Fruit fly (Drosophila melanogaster) whole organism, embryonic: Measurements from ENCODE around the gene cno.
A peak's percentile ranks its signal among the peaks of the same experiment; 100 is the strongest.

Experiments
- ATbp ChIP-seq: fragments of 200-800 bp; sonication (Bioruptor generic); optimal IDR thresholded peaks from 2 replicates; lab custom pipeline; 2017; ENCODE audit warnings: missing biosample characterization, mild to moderate bottlenecking, missing genetic modification characterization, missing genetic modification reagents
- Atf-2 ChIP-seq: fragments of 200-800 bp; sonication (Bioruptor generic); optimal IDR thresholded peaks from 2 replicates; lab custom pipeline; 2016; ENCODE audit warnings: missing biosample characterization, missing genetic modification characterization
- C15 ChIP-seq: fragments of 200-800 bp; sonication (Bioruptor generic); IDR thresholded peaks from 3 replicates; pipeline ENCODE4 v1.3.6; 2022; ENCODE audit warnings: missing biosample characterization, missing genetic modification characterization
- CG1024 ChIP-seq: fragments of 200-800 bp; sonication (Bioruptor generic); IDR thresholded peaks from 2 replicates; pipeline ENCODE4 v1.3.6; 2022; ENCODE audit warnings: missing biosample characterization, missing genetic modification characterization
- CG11696 ChIP-seq: fragments of 200-800 bp; sonication (Bioruptor generic); IDR thresholded peaks from 2 replicates; pipeline ENCODE4 v1.3.6; 2022; ENCODE audit warnings: missing biosample characterization, missing genetic modification characterization
- CG12236 ChIP-seq: fragments of 200-800 bp; sonication (Bioruptor generic); optimal IDR thresholded peaks from 2 replicates; lab custom pipeline; 2016; ENCODE audit warnings: missing biosample characterization, missing genetic modification characterization
- CG12769 ChIP-seq: fragments of 200-800 bp; sonication (Bioruptor generic); optimal IDR thresholded peaks from 2 replicates; lab custom pipeline; 2019; ENCODE audit warnings: missing biosample characterization, mild to moderate bottlenecking, missing genetic modification characterization, moderate library complexity
- CG14441 ChIP-seq: fragments of 200-800 bp; sonication (Bioruptor generic); IDR thresholded peaks from 2 replicates; pipeline ENCODE4 v1.3.6; 2022; ENCODE audit warnings: missing biosample characterization, missing genetic modification characterization
- CG18599 ChIP-seq: fragments of 200-800 bp; sonication (Bioruptor generic); optimal IDR thresholded peaks from 3 replicates; lab custom pipeline; 2017; ENCODE audit warnings: missing biosample characterization, missing genetic modification characterization, mild to moderate bottlenecking, moderate library complexity, missing genetic modification reagents
- CG2129 ChIP-seq: fragments of 200-800 bp; sonication (Bioruptor generic); IDR thresholded peaks from 2 replicates; pipeline ENCODE4 v1.3.6; 2022; ENCODE audit warnings: missing biosample characterization, missing genetic modification characterization; ENCODE audit not compliant: partially characterized antibody
- CG31365 ChIP-seq: fragments of 200-800 bp; sonication (Bioruptor generic); optimal IDR thresholded peaks from 2 replicates; lab custom pipeline; 2018; ENCODE audit warnings: missing biosample characterization, mild to moderate bottlenecking, missing genetic modification characterization
- CG3995 ChIP-seq: fragments of 200-800 bp; sonication (Bioruptor generic); optimal IDR thresholded peaks from 3 replicates; lab custom pipeline; 2016; ENCODE audit warnings: missing biosample characterization, missing genetic modification characterization
- CG4328 ChIP-seq: fragments of 200-800 bp; sonication (Bioruptor generic); optimal IDR thresholded peaks from 3 replicates; lab custom pipeline; 2017; ENCODE audit warnings: missing biosample characterization, missing genetic modification reagents, missing genetic modification characterization
- CG4707 ChIP-seq: fragments of 200-800 bp; sonication (Bioruptor generic); optimal IDR thresholded peaks from 2 replicates; lab custom pipeline; 2018; ENCODE audit warnings: missing biosample characterization, mild to moderate bottlenecking, missing genetic modification characterization, moderate library complexity
- CG7357 ChIP-seq: fragments of 200-800 bp; sonication (Bioruptor generic); IDR thresholded peaks from 3 replicates; pipeline ENCODE4 v1.3.6; 2022; ENCODE audit warnings: missing biosample characterization, missing genetic modification characterization
- CG7372 ChIP-seq: fragments of 200-800 bp; sonication (Bioruptor generic); IDR thresholded peaks from 2 replicates; pipeline ENCODE4 v1.3.6; 2022; ENCODE audit warnings: missing biosample characterization, missing genetic modification characterization
- CG7928 ChIP-seq: fragments of 200-800 bp; sonication (Bioruptor generic); optimal IDR thresholded peaks from 2 replicates; lab custom pipeline; 2017; ENCODE audit warnings: missing biosample characterization, mild to moderate bottlenecking, missing genetic modification characterization
- CG8944 ChIP-seq: fragments of 200-800 bp; sonication (Bioruptor generic); optimal IDR thresholded peaks from 3 replicates; lab custom pipeline; 2016; ENCODE audit warnings: missing biosample characterization, missing genetic modification characterization
- CG9932 ChIP-seq: fragments of 200-800 bp; sonication (Bioruptor generic); IDR thresholded peaks from 2 replicates; pipeline ENCODE4 v1.3.6; 2022; ENCODE audit warnings: missing biosample characterization, missing genetic modification characterization
- Dref ChIP-seq: fragments of 200-800 bp; sonication (Bioruptor generic); IDR thresholded peaks from 2 replicates; pipeline ENCODE4 v1.3.6; 2022; ENCODE audit warnings: missing biosample characterization, missing genetic modification characterization
- Ets65A ChIP-seq: fragments of 200-800 bp; sonication (Bioruptor generic); peaks from one replicate; lab custom pipeline; 2016; ENCODE audit warnings: missing biosample characterization, missing genetic modification characterization
- Gsc ChIP-seq: fragments of 200-800 bp; sonication (Bioruptor generic); IDR thresholded peaks from 2 replicates; pipeline ENCODE4 v1.3.6; 2022; ENCODE audit warnings: missing biosample characterization, missing genetic modification characterization
- Gug ChIP-seq: fragments of 200-800 bp; sonication (Bioruptor generic); IDR thresholded peaks from 4 replicates; pipeline ENCODE4 v1.3.6; 2022; ENCODE audit warnings: missing biosample characterization, missing genetic modification characterization
- HLH3B ChIP-seq: fragments of 200-800 bp; sonication (Bioruptor generic); IDR thresholded peaks from 2 replicates; pipeline ENCODE4 v1.3.6; 2022; ENCODE audit warnings: missing biosample characterization, missing genetic modification characterization
- Myb ChIP-seq: fragments of 200-800 bp; sonication (Bioruptor generic); optimal IDR thresholded peaks from 2 replicates; lab custom pipeline; 2016; ENCODE audit warnings: missing biosample characterization, missing genetic modification characterization
- NK7.1 ChIP-seq: fragments of 200-800 bp; sonication (Bioruptor generic); optimal IDR thresholded peaks from 3 replicates; lab custom pipeline; 2016; ENCODE audit warnings: missing biosample characterization, missing genetic modification characterization
- Scr ChIP-seq: fragments of 200-800 bp; sonication (Bioruptor generic); IDR thresholded peaks from 2 replicates; pipeline ENCODE4 v1.3.6; 2022; ENCODE audit warnings: missing biosample characterization, missing genetic modification characterization; ENCODE audit not compliant: partially characterized antibody
- Taf1 ChIP-seq: fragments of 200-800 bp; sonication (Bioruptor generic); IDR thresholded peaks from 2 replicates; pipeline ENCODE4 v1.3.6; 2022; ENCODE audit warnings: missing biosample characterization, missing genetic modification characterization
- Tbp ChIP-seq: fragments of >200 bp; optimal IDR thresholded peaks from 2 replicates; lab custom pipeline; 2018; ENCODE audit warnings: missing biosample characterization, missing genetic modification characterization
- ac ChIP-seq: fragments of 200-800 bp; sonication (Bioruptor generic); optimal IDR thresholded peaks from 3 replicates; lab custom pipeline; 2017; ENCODE audit warnings: missing biosample characterization, mild to moderate bottlenecking, missing genetic modification characterization
- az2 ChIP-seq: fragments of 200-800 bp; sonication (Bioruptor generic); optimal IDR thresholded peaks from 3 replicates; lab custom pipeline; 2016; ENCODE audit warnings: missing biosample characterization, missing genetic modification characterization
- bigmax ChIP-seq: fragments of 200-800 bp; sonication (Bioruptor generic); optimal IDR thresholded peaks from 2 replicates; lab custom pipeline; 2018; ENCODE audit warnings: missing biosample characterization, mild to moderate bottlenecking, missing genetic modification characterization
- corto ChIP-seq: fragments of 200-800 bp; sonication (Bioruptor generic); optimal IDR thresholded peaks from 2 replicates; lab custom pipeline; 2016; ENCODE audit warnings: missing biosample characterization, mild to moderate bottlenecking, missing genetic modification characterization, moderate library complexity
- crc ChIP-seq: fragments of 200-800 bp; sonication (Bioruptor generic); optimal IDR thresholded peaks from 2 replicates; lab custom pipeline; 2016; ENCODE audit warnings: missing biosample characterization, missing genetic modification characterization
- dysf ChIP-seq: fragments of 200-800 bp; sonication (Bioruptor generic); IDR thresholded peaks from 3 replicates; pipeline ENCODE4 v1.3.6; 2022; ENCODE audit warnings: missing biosample characterization, missing genetic modification characterization
- en ChIP-seq: fragments of 200-800 bp; sonication (Bioruptor generic); optimal IDR thresholded peaks from 2 replicates; lab custom pipeline; 2016; ENCODE audit warnings: missing biosample characterization, missing genetic modification characterization
- exex ChIP-seq: fragments of 200-800 bp; sonication (Bioruptor generic); optimal IDR thresholded peaks from 4 replicates; lab custom pipeline; 2018; ENCODE audit warnings: missing biosample characterization, mild to moderate bottlenecking, missing genetic modification characterization, moderate library complexity
- fru ChIP-seq: fragments of >200 bp; optimal IDR thresholded peaks from 2 replicates; lab custom pipeline; 2017
- gfzf ChIP-seq: fragments of 200-800 bp; sonication (Bioruptor generic); optimal IDR thresholded peaks from 2 replicates; lab custom pipeline; 2016; ENCODE audit warnings: missing biosample characterization, mild to moderate bottlenecking, missing genetic modification characterization, moderate library complexity
- gsb-n ChIP-seq: fragments of 200-800 bp; sonication (Bioruptor generic); optimal IDR thresholded peaks from 3 replicates; lab custom pipeline; 2018; ENCODE audit warnings: missing biosample characterization, mild to moderate bottlenecking, missing genetic modification characterization
- inv ChIP-seq: fragments of 200-800 bp; sonication (Bioruptor generic); IDR thresholded peaks from 2 replicates; pipeline ENCODE4 v1.3.6; 2022; ENCODE audit warnings: missing biosample characterization, missing genetic modification characterization; ENCODE audit not compliant: partially characterized antibody
- ken ChIP-seq: fragments of 200-800 bp; sonication (Bioruptor generic); IDR thresholded peaks from 3 replicates; pipeline ENCODE4 v1.3.6; 2022; ENCODE audit warnings: missing biosample characterization, missing genetic modification characterization
- lmd ChIP-seq: fragments of 200-800 bp; sonication (Bioruptor generic); IDR thresholded peaks from 2 replicates; pipeline ENCODE4 v1.3.6; 2022; ENCODE audit warnings: missing biosample characterization, missing genetic modification characterization
- mirr ChIP-seq: fragments of 200-800 bp; sonication (Bioruptor generic); optimal IDR thresholded peaks from 3 replicates; lab custom pipeline; 2018; ENCODE audit warnings: missing biosample characterization, mild to moderate bottlenecking, missing genetic modification characterization
- onecut ChIP-seq: fragments of 200-800 bp; sonication (Bioruptor generic); IDR thresholded peaks from 2 replicates; pipeline ENCODE4 v1.3.6; 2022; ENCODE audit warnings: missing biosample characterization, missing genetic modification characterization
- run ChIP-seq: fragments of 200-800 bp; sonication (Bioruptor generic); optimal IDR thresholded peaks from 3 replicates; lab custom pipeline; 2018; ENCODE audit warnings: missing biosample characterization, mild to moderate bottlenecking, missing genetic modification characterization
- sd ChIP-seq: fragments of 200-800 bp; sonication (Bioruptor generic); optimal IDR thresholded peaks from 3 replicates; lab custom pipeline; 2018; ENCODE audit warnings: missing biosample characterization, mild to moderate bottlenecking, missing genetic modification characterization, moderate library complexity
- stwl ChIP-seq: fragments of 200-800 bp; sonication (Bioruptor generic); optimal IDR thresholded peaks from 3 replicates; lab custom pipeline; 2018; ENCODE audit warnings: missing biosample characterization, mild to moderate bottlenecking, missing genetic modification characterization, moderate library complexity
- zen ChIP-seq: fragments of 200-800 bp; sonication (Bioruptor generic); optimal IDR thresholded peaks from 3 replicates; lab custom pipeline; 2018; ENCODE audit warnings: missing biosample characterization, mild to moderate bottlenecking, missing genetic modification characterization, moderate library complexity
- zen2 ChIP-seq: fragments of 200-800 bp; sonication (Bioruptor generic); IDR thresholded peaks from 3 replicates; pipeline ENCODE4 v1.3.6; 2022; ENCODE audit warnings: missing biosample characterization, missing genetic modification characterization; ENCODE audit not compliant: partially characterized antibody
- zfh2 ChIP-seq: fragments of 200-800 bp; sonication (Bioruptor generic); optimal IDR thresholded peaks from 2 replicates; lab custom pipeline; 2016; ENCODE audit warnings: missing biosample characterization, missing genetic modification characterization

cno gene

dm6 chr3R:5211401-5211800 is 5.9 kb downstream of the cno start:
- TF ChIP-seq CG14441 (no peak), corto (GFP tag; lab: Kevin White, UChicago) (no peak), zen2 (GFP tag; lab: Robert Waterston, UW) (no peak), Gsc (no peak), CG9932 (no peak), Gug (GFP tag; lab: Robert Waterston, UW) (no peak), zen (peak; percentile 99), Myb (GFP tag; lab: Kevin White, UChicago) (no peak), CG18599 (GFP tag; lab: Kevin White, UChicago) (no peak), CG1024 (GFP tag; lab: Robert Waterston, UW) (no peak), CG8944 (GFP tag; lab: Kevin White, UChicago) (no peak), Scr (GFP tag; lab: Robert Waterston, UW) (0 out of 2 replicates have a peak, but pooled peaks have one; percentile 13), lmd (GFP tag; lab: Robert Waterston, UW) (no peak)

- TF ChIP-seq ATbp (GFP tag; lab: Kevin White, UChicago) (peak; percentile 65), CG11696 (0 out of 2 replicates have a peak, but pooled peaks have one; percentile 35), CG31365 (no peak), CG3995 (GFP tag; lab: Kevin White, UChicago) (no peak), CG7357 (GFP tag; lab: Robert Waterston, UW) (no peak), Atf-2 (no peak), Ets65A (GFP tag; lab: Kevin White, UChicago) (peak; percentile 91), CG12769 (tag; lab: Kevin White, UChicago) (peak; percentile 10), Dref (GFP tag; lab: Robert Waterston, UW) (no peak), gfzf (GFP tag; lab: Kevin White, UChicago) (no peak), mirr (no peak), exex (tag; lab: Kevin White, UChicago) (no peak), Tbp (GFP tag; lab: Kevin White, UChicago) (no peak), ken (GFP tag; lab: Robert Waterston, UW) (0 out of 3 replicates have a peak, but pooled peaks have one; percentile 27), CG12236 (GFP tag; lab: Kevin White, UChicago) (no peak), CG4707 (GFP tag; lab: Kevin White, UChicago) (peak; percentile 17), gsb-n (tag; lab: Kevin White, UChicago) (peak; percentile 44), ac (GFP tag; lab: Kevin White, UChicago) (no peak), stwl (tag; lab: Kevin White, UChicago) (no peak), inv (no peak), CG7928 (GFP tag; lab: Kevin White, UChicago) (no peak), HLH3B (GFP tag; lab: Robert Waterston, UW) (peak; percentile 43; the same call in 1 of the 2 replicates), Taf1 (GFP tag; lab: Robert Waterston, UW) (no peak), run (tag; lab: Kevin White, UChicago) (no peak), C15 (GFP tag; lab: Robert Waterston, UW) (no peak), sd (tag; lab: Kevin White, UChicago) (no peak), dysf (peak; percentile 57; the same call in 1 of the 3 replicates), az2 (peak; percentile 35), NK7.1 (GFP tag; lab: Kevin White, UChicago) (no peak), CG7372 (GFP tag; lab: Robert Waterston, UW) (0 out of 2 replicates have a peak, but pooled peaks have one; percentile 9), crc (no peak), fru (lab: Kevin White, UChicago) (no peak), CG8944 (GFP tag; lab: Kevin White, UChicago) (no peak), CG4328 (GFP tag; lab: Kevin White, UChicago) (no peak), bigmax (GFP tag; lab: Kevin White, UChicago) (no peak), zfh2 (GFP tag; lab: Kevin White, UChicago) (no peak), onecut (GFP tag; lab: Robert Waterston, UW) (peak; percentile 30; the same call in 1 of the 2 replicates), en (no peak), CG2129 (GFP tag; lab: Robert Waterston, UW) (no peak)
Observed at dm6 chr3R:5209481-5209880, 7.8 kb downstream of the cno start.
